Worm (Caenorhabditis elegans): ENCODE measurements around the gene snr-5.

DNA sequence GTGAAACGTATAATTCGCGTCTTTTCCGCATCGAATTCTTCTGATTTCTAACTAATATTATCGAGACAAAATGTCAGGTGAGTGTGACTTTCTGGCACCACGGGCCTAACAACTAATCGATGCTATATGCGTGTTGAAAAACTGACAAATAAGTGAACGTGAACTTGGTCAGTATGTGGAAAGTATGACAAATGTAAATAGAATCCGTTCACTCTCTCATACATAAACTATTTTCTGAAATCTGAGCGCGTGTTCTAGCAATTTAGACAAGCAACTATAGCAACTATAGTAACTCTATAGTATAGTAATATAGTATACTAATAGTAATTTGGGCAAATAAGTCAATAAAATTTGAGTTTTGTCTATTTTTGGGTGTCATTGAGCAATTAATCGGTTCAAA lies 30.5 kb downstream of the snr-5 start:
- TF ChIP-seq ama-1 (optimal IDR thresholded peaks at IDR 0.05) (no peak), skn-1 (tag; optimal IDR thresholded peaks at IDR 0.05) (no peak), pqm-1 (tag; optimal IDR thresholded peaks at IDR 0.05) (no peak), lin-39 (tag; optimal IDR thresholded peaks at IDR 0.05) (no peak), unc-62 (GFP tag; optimal IDR thresholded peaks at IDR 0.05) (no peak)

Measured in whole organism, L1 larva.